Worm (Caenorhabditis elegans) whole organism, L4 larva: Measurements from ENCODE around the gene daf-6.

Experiments used
- D1046.2 ChIP-seq: fragments of 200-800 bp; sonication (Bioruptor generic); IDR thresholded peaks from 2 replicates; pipeline ENCODE4 v1.3.6; 2022; ENCODE audit warnings: missing genetic modification characterization, missing compliant biosample characterization
- F26F4.8 ChIP-seq: fragments of 200-800 bp; sonication (Bioruptor generic); conservative IDR thresholded peaks from 2 replicates; pipeline ENCODE4 v1.3.6; 2022; ENCODE audit warnings: missing genetic modification characterization, missing compliant biosample characterization
- Y5F2A.4 ChIP-seq: fragments of 200-800 bp; sonication (Bioruptor generic); optimal IDR thresholded peaks from 2 replicates; lab custom pipeline; 2018; ENCODE audit warnings: mild to moderate bottlenecking, missing genetic modification characterization, missing compliant biosample characterization
- ZK546.5 ChIP-seq, 2 experiments: sonication (generic microtip); optimal IDR thresholded peaks; 2 replicates each; lab custom pipeline; 2017; ENCODE audit warnings: missing biosample characterization in 2 of 2, missing genetic modification characterization in 2 of 2
- aha-1 ChIP-seq: fragments of 150-350 bp; peaks from one replicate; lab custom pipeline; 2014; ENCODE audit warnings: missing biosample characterization, missing genetic modification characterization
- aly-2 ChIP-seq: sonication (generic microtip); optimal IDR thresholded peaks from 2 replicates; lab custom pipeline; 2018; ENCODE audit warnings: missing biosample characterization, missing genetic modification characterization
- attf-4 ChIP-seq: sonication (generic microtip); optimal IDR thresholded peaks from 3 replicates; lab custom pipeline; 2017; ENCODE audit warnings: missing biosample characterization, missing genetic modification characterization
- ceh-20 ChIP-seq: fragments of 200-800 bp; sonication (Bioruptor generic); IDR thresholded peaks from 2 replicates; pipeline ENCODE4 v1.3.6; 2022; ENCODE audit warnings: missing genetic modification reagents, missing genetic modification characterization, missing compliant biosample characterization
- ces-1 ChIP-seq: fragments of 150-350 bp; sonication (generic microtip); optimal IDR thresholded peaks from 4 replicates; lab custom pipeline; 2014; ENCODE audit warnings: missing biosample characterization, missing genetic modification reagents, missing genetic modification characterization
- daf-12 ChIP-seq: fragments of 150-350 bp; optimal IDR thresholded peaks from 2 replicates; lab custom pipeline; 2014; ENCODE audit warnings: missing biosample characterization, missing genetic modification reagents, missing genetic modification characterization
- dmd-6 ChIP-seq: fragments of 200-800 bp; sonication (Bioruptor generic); IDR thresholded peaks from 2 replicates; pipeline ENCODE4 v1.3.6; 2022; ENCODE audit warnings: missing genetic modification reagents, missing genetic modification characterization, missing compliant biosample characterization
- fkh-10 ChIP-seq: fragments of 150-350 bp; optimal IDR thresholded peaks from 2 replicates; lab custom pipeline; 2014; ENCODE audit warnings: missing biosample characterization, missing genetic modification reagents, missing genetic modification characterization
- gei-8 ChIP-seq: fragments of 200-800 bp; sonication (Bioruptor generic); optimal IDR thresholded peaks from 2 replicates; lab custom pipeline; 2018; ENCODE audit warnings: mild to moderate bottlenecking, missing genetic modification characterization, missing compliant biosample characterization
- hif-1 ChIP-seq, 2 experiments: sonication (generic microtip); optimal IDR thresholded peaks; 2 replicates each; lab custom pipeline; 2016 to 2017; ENCODE audit warnings: missing compliant biosample characterization in 2 of 2, missing genetic modification characterization in 2 of 2, missing genetic modification reagents in 2 of 2, missing genotype in 2 of 2, mild to moderate bottlenecking in 1 of 2
- hlh-30 ChIP-seq: sonication (generic microtip); optimal IDR thresholded peaks from 2 replicates; lab custom pipeline; 2017; ENCODE audit warnings: antibody characterized with exemption, mild to moderate bottlenecking, missing genetic modification characterization, missing compliant biosample characterization; ENCODE audit not compliant: insufficient read depth
- hmg-1.1 ChIP-seq: fragments of 200-800 bp; sonication (Bioruptor generic); IDR thresholded peaks from 2 replicates; pipeline ENCODE4 v1.3.6; 2022; ENCODE audit warnings: missing genetic modification reagents, missing genetic modification characterization, missing compliant biosample characterization
- lin-13 ChIP-seq: fragments of 150-350 bp; optimal IDR thresholded peaks from 2 replicates; lab custom pipeline; 2014; ENCODE audit warnings: missing biosample characterization, missing genetic modification reagents, missing genetic modification characterization
- lin-15B ChIP-seq: fragments of 150-350 bp; sonication (generic microtip); optimal IDR thresholded peaks from 3 replicates; lab custom pipeline; 2014; ENCODE audit warnings: missing biosample characterization, missing genetic modification characterization
- lsy-2 ChIP-seq, 2 experiments: fragments of 150-350 bp in 1 of 2; sonication (generic microtip) in 1 of 2; optimal IDR thresholded peaks; 2 replicates each; lab custom pipeline; 2014 to 2017; ENCODE audit warnings: missing biosample characterization in 2 of 2, missing genetic modification characterization in 2 of 2
- madf-5 ChIP-seq, 2 experiments: fragments of 200-800 bp; sonication (Bioruptor generic); IDR thresholded peaks; 2 replicates each; pipeline ENCODE4 v1.3.6; 2022; ENCODE audit warnings: missing compliant biosample characterization in 2 of 2, missing genetic modification characterization in 2 of 2
- madf-9 ChIP-seq: fragments of 200-800 bp; sonication (Bioruptor generic); conservative IDR thresholded peaks from 2 replicates; pipeline ENCODE4 v1.3.6; 2022; ENCODE audit warnings: missing genetic modification reagents, missing genetic modification characterization, missing compliant biosample characterization
- mdl-1 ChIP-seq, 2 experiments: fragments of 150-350 bp in 1 of 2; sonication (generic microtip) in 1 of 2; optimal IDR thresholded peaks; 2 replicates each; lab custom pipeline; 2014 to 2017; ENCODE audit warnings: missing biosample characterization in 2 of 2, missing genetic modification characterization in 2 of 2
- mdt-29 ChIP-seq: fragments of 200-800 bp; sonication (Bioruptor generic); IDR thresholded peaks from 2 replicates; pipeline ENCODE4 v1.3.6; 2022; ENCODE audit warnings: missing genetic modification reagents, missing genetic modification characterization, missing compliant biosample characterization
- nhr-28 ChIP-seq: fragments of 150-350 bp; optimal IDR thresholded peaks from 2 replicates; lab custom pipeline; 2014; ENCODE audit warnings: missing biosample characterization, missing genetic modification characterization
- nhr-41 ChIP-seq: fragments of 200-800 bp; sonication (Bioruptor generic); IDR thresholded peaks from 2 replicates; pipeline ENCODE4 v1.3.6; 2022; ENCODE audit warnings: missing genetic modification reagents, missing genetic modification characterization, missing compliant biosample characterization
- nhr-48 ChIP-seq: sonication (generic microtip); optimal IDR thresholded peaks from 2 replicates; lab custom pipeline; 2016; ENCODE audit warnings: mild to moderate bottlenecking, missing genetic modification characterization, missing compliant biosample characterization
- skn-1 ChIP-seq: fragments of 150-350 bp; optimal IDR thresholded peaks from 2 replicates; lab custom pipeline; 2014; ENCODE audit warnings: missing biosample characterization, missing genetic modification characterization
- snpc-4 ChIP-seq: fragments of 150-350 bp; optimal IDR thresholded peaks from 2 replicates; lab custom pipeline; 2014; ENCODE audit warnings: missing biosample characterization, missing genetic modification characterization
- spr-1 ChIP-seq: sonication (generic microtip); optimal IDR thresholded peaks from 2 replicates; lab custom pipeline; 2016; ENCODE audit warnings: mild to moderate bottlenecking, missing genetic modification characterization, missing compliant biosample characterization
- unc-62 ChIP-seq, 3 experiments: fragments of 150-350 bp in 1 of 3; sonication (generic microtip); optimal IDR thresholded peaks in 2 of 3; peaks in 1 of 3; 1 replicate in 1 of 3; 2 replicates in 2 of 3; lab custom pipeline; 2014 to 2017; ENCODE audit warnings: missing biosample characterization in 3 of 3, missing genetic modification characterization in 3 of 3, missing genetic modification reagents in 3 of 3, missing genotype in 1 of 3
- vab-7 ChIP-seq: fragments of 200-800 bp; sonication (Bioruptor generic); IDR thresholded peaks from 2 replicates; pipeline ENCODE4 v1.3.6; 2022; ENCODE audit warnings: missing genetic modification reagents, missing genetic modification characterization, missing compliant biosample characterization
- zag-1 ChIP-seq: fragments of 150-350 bp; optimal IDR thresholded peaks from 2 replicates; lab custom pipeline; 2014; ENCODE audit warnings: missing biosample characterization, missing genetic modification characterization
- zfp-2 ChIP-seq: sonication (generic microtip); optimal IDR thresholded peaks from 2 replicates; lab custom pipeline; 2016; ENCODE audit warnings: mild to moderate bottlenecking, missing genetic modification characterization, missing compliant biosample characterization

Gene daf-6

DNA sequence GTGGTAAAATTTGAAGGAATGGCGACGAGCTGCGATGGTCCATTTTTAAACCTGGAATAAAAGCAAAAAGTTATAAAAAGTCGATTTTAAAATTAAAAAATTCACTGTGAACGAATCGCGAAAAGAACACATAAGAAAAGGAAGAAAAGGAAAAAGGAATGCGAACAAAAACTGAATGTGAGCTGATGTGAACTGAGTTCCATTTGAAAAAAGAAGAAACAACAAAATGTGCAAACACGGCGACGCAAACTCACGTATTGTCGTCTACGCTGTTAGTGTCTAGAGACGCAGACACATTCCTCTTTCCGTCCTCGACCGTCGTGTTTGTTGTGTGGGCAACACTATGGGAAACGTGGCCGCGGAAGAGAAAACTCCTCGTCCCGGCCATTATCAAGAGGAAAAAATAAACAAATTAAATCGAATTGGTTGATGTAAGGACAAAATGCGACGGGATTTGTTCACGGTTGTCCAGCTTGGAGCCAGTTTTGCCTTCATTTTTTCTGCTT is 34.5 kb upstream of the daf-6 start, which contains the start of the genes C27C12.1 and C27C12.4 (continued):
- no peak for TF ChIP-seq skn-1
- TF ChIP-seq lin-13 (GFP tag; lab: Kevin White, UChicago): peak; percentile 76
- TF ChIP-seq dmd-6 (GFP tag; lab: Robert Waterston, UW): peak; percentile 84
- peak; percentile 78 for TF ChIP-seq fkh-10 (GFP tag; lab: Kevin White, UChicago)
- peak in 1 of 2 experiments; percentile 65 for TF ChIP-seq mdl-1 (tag; optimal IDR thresholded peaks at IDR 0.05; lab: Kevin White, UChicago)
- peak; percentile 61 for TF ChIP-seq nhr-48 (tag; lab: Kevin White, UChicago)
- peak; percentile 48 for TF ChIP-seq spr-1
- TF ChIP-seq, all 104 proteins: peak for 38

DNA sequence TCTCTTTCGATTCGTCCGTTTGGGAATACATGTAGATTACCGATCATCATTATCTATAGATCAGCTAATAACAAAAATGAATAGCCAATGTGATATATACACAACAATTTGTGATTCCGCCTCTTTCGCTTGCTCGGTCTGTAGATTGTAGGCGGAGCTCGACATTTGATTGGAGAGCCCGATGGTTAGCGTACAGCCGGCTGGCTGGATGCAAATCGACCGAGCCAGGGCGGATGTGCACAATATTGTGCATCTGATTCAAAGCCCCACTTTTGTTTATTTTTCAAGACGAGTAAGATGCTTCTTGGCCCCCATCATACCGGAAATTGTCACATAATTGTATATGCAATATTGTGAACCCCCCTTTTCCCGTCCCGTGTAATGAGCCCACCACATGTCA is 26.5 kb upstream of the daf-6 start, which contains the start of gene dmd-4:
Gene dmd-4 (minus strand): TSS at position 101 of the 400 bp plus-strand sequence.
- TF ChIP-seq madf-9 (GFP tag; lab: Robert Waterston, UW) (no peak), unc-62 (GFP tag; optimal IDR thresholded peaks at IDR 0.05 in 1 of 2; lab: Kevin White, UChicago) (peak in 1 of 2 experiments; percentile 14), unc-62 (tag; optimal IDR thresholded peaks at IDR 0.05; lab: Kevin White, UChicago) (no peak)
- TF ChIP-seq, all 104 proteins: peak for 1

DNA sequence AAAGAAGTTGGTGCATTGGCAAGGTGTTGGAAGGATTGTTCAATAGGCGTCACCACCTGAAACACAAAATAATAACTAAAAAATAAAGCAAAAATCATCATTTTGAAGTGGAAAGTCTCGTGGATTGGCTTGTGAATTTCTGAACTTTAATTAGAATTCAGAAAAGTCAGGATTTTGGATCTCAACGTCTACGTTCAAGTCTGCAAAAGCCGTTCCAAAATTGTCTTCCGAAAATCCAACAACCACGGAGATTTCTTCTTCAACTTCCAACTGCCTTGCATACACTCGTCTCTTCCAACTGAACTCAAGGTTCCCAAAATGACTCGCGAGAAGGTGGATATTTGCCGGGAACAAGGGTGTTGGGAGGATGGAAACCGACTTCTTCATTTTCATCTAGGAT is 22.5 kb upstream of the daf-6 start, which contains the start of gene C27C12.3:
Gene C27C12.3 (minus strand): TSS at position 101 of the 400 bp plus-strand sequence.
- TF ChIP-seq D1046.2 (no peak), F26F4.8 (GFP tag; lab: Robert Waterston, UW) (no peak), ZK546.5 (tag; optimal IDR thresholded peaks at IDR 0.05; lab: Kevin White, UChicago) (no peak)
- TF ChIP-seq, all 104 proteins: peak for 0

DNA sequence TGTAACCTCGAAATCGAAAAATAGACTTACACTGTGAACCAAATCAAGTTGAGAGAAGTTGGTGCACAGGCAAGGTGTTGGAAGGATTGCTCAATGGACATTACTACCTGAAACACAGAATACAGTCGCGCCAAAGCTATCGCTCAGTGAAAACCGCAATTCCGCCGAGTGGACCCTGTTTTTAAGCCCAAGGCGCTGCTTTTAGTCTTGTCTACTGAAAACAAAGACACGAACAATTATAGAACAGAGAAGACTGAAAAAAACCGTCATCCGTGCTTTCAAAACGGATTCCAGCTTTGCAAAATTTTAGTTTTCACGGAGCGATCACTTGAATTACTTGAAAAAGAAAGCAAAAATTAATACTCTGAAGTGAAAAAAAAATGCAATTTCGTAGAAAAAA is 20.1 kb upstream of the daf-6 start, which contains the start of gene F31F6.1:
Gene F31F6.1 (minus strand): TSS at position 101 of the 400 bp plus-strand sequence.
- TF ChIP-seq lin-15B (no peak), nhr-28 (tag; lab: Kevin White, UChicago) (no peak), mdt-29 (GFP tag; lab: Robert Waterston, UW) (no peak), ces-1 (GFP tag; lab: Kevin White, UChicago) (no peak), zag-1 (no peak), hif-1 (tag; optimal IDR thresholded peaks at IDR 0.05; lab: Kevin White, UChicago) (no peak), aly-2 (tag; lab: Kevin White, UChicago) (no peak), hlh-30 (tag; lab: Kevin White, UChicago) (no peak), snpc-4 (tag; lab: Kevin White, UChicago) (no peak), madf-5 (GFP tag; IDR thresholded peaks at IDR 0.05; lab: Robert Waterston, UW) (no peak), Y5F2A.4 (GFP tag; lab: Kevin White, UChicago) (no peak), gei-8 (GFP tag; lab: Kevin White, UChicago) (no peak), hmg-1.1 (GFP tag; lab: Robert Waterston, UW) (no peak), aha-1 (tag; lab: Kevin White, UChicago) (no peak), madf-9 (GFP tag; lab: Robert Waterston, UW) (no peak)

DNA sequence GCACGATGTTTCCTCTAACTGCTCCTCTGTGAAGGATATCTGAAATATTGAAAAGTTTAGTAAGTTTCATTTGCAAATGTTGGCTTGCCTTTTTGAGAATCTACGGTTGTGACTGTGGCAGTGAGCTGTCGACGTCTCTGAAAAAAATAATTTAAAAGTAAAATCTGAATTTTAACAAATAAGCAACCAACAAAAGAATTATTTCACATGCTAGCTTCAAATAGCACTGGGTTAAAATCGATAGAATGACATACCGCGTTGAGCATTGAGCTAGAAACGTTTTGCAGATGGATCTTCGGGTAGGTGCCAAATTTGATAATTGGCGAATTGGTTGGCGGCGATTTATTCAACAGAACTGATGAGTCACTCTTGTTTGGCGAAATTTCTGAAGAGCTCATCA is 16.5 kb upstream of the daf-6 start, which contains the start of gene F31F6.2:
Gene F31F6.2 (minus strand): TSS at position 101 of the 400 bp plus-strand sequence.
- TF ChIP-seq daf-12 (no peak), unc-62 (GFP tag; optimal IDR thresholded peaks at IDR 0.05 in 1 of 2; lab: Kevin White, UChicago) (no peak), unc-62 (tag; optimal IDR thresholded peaks at IDR 0.05; lab: Kevin White, UChicago) (no peak), vab-7 (GFP tag; lab: Robert Waterston, UW) (no peak), attf-4 (no peak), zfp-2 (tag; lab: Kevin White, UChicago) (no peak), ceh-20 (GFP tag; lab: Robert Waterston, UW) (no peak), nhr-41 (GFP tag; lab: Robert Waterston, UW) (no peak), skn-1 (no peak), lsy-2 (tag; optimal IDR thresholded peaks at IDR 0.05; lab: Kevin White, UChicago) (no peak)
